Fruit fly (Drosophila melanogaster): ENCODE data around the gene ort.

The ort gene

DNA sequence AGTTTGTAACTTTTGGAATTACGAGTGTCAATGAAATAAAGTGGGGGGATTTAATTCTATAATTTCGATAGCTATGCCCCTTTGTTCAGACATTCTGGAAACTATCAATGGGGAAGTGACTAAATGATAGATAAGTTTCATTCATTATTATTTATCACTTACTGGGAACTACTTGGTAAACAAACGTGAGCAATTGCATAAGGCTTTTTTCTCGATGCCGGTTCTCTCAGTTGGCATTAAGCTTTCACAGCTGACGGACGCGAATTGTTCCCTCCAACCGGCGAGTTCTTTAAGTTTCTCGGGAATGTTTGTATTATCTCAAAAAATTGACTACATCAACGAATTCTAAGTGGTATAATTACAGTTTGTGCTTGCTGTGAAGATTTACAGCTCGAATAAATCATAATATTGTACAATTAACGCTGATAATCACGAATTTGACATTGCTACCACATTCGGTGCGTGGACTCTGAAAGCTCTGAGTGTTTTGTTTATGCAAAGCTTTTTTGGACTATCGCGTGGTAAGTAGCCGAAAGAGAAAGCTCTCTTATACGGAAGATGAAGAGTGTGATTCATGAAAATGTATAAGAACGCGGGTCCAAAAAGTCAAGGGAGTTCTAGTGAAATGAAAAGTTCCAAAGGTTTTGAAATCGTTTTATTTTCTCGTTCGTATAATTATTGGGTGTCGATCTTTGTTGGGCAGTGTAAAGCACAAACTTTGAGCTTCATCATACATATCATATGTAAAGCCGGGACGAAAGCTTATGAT, 11.9 kb downstream of the ort start, which contains the start of gene Naam (continued):
- TF ChIP-seq Med (GFP tag) = peak; percentile 98
- peak; percentile 64 for TF ChIP-seq CG6683 (GFP tag; optimal IDR thresholded peaks at IDR 0.05)
- no peak for TF ChIP-seq lov (optimal IDR thresholded peaks at IDR 0.05)
- TF ChIP-seq lov (GFP tag; IDR thresholded peaks at IDR 0.05) = peak; percentile 70; the same call in 2 of the 3 replicates
- peak; percentile 75 for TF ChIP-seq grau (tag; optimal IDR thresholded peaks at IDR 0.05)
- 0 out of 2 replicates have a peak, but pooled peaks have one; percentile 26 for TF ChIP-seq sim (GFP tag; IDR thresholded peaks at IDR 0.05)
- peak; percentile 30 for TF ChIP-seq CG10274 (GFP tag; optimal IDR thresholded peaks at IDR 0.05)
- TF ChIP-seq CG9817 (tag; optimal IDR thresholded peaks at IDR 0.05) = peak; percentile 55
- peak; percentile 81 for TF ChIP-seq stc (GFP tag; IDR thresholded peaks at IDR 0.05)
- TF ChIP-seq CG4282 (GFP tag; optimal IDR thresholded peaks at IDR 0.05) = peak; percentile 69
- TF ChIP-seq fru (optimal IDR thresholded peaks at IDR 0.05) = no peak
- TF ChIP-seq row (GFP tag; IDR thresholded peaks at IDR 0.05) = peak; percentile 80
- TF ChIP-seq CG11456 (GFP tag; IDR thresholded peaks at IDR 0.05) = peak; percentile 79
- peak; percentile 77 for TF ChIP-seq Sox102F (GFP tag; optimal IDR thresholded peaks at IDR 0.05)
- peak; percentile 71 for TF ChIP-seq sug (tag; optimal IDR thresholded peaks at IDR 0.05)
- TF ChIP-seq Hey (tag; optimal IDR thresholded peaks at IDR 0.05) = no peak
- TF ChIP-seq ap (GFP tag; IDR thresholded peaks at IDR 0.05) = peak; percentile 71
- TF ChIP-seq CG10959 (GFP tag; IDR thresholded peaks at IDR 0.05) = no peak
- TF ChIP-seq prd (optimal IDR thresholded peaks at IDR 0.05) = no peak
- peak; percentile 70 for TF ChIP-seq prd (GFP tag; IDR thresholded peaks at IDR 0.05)
- TF ChIP-seq CG1024 (GFP tag; IDR thresholded peaks at IDR 0.05) = peak; percentile 57
- peak; percentile 7 for TF ChIP-seq CG6254 (GFP tag; optimal IDR thresholded peaks at IDR 0.05)
- peak; percentile 88 for TF ChIP-seq her (GFP tag; optimal IDR thresholded peaks at IDR 0.05)
- TF ChIP-seq oc (tag; optimal IDR thresholded peaks at IDR 0.05) = peak; percentile 65
- TF ChIP-seq lbe (GFP tag; optimal IDR thresholded peaks at IDR 0.05) = peak; percentile 35
- peak; percentile 41 for TF ChIP-seq CG17802 (tag; optimal IDR thresholded peaks at IDR 0.05)
- TF ChIP-seq jigr1 (GFP tag; IDR thresholded peaks at IDR 0.05) = no peak
- peak; percentile 85 for TF ChIP-seq Xbp1 (GFP tag; optimal IDR thresholded peaks at IDR 0.05)
- peak; percentile 74 for TF ChIP-seq CG1603 (tag; optimal IDR thresholded peaks at IDR 0.05)
- TF ChIP-seq CG3847 (GFP tag; IDR thresholded peaks at IDR 0.05) = peak; percentile 67
- TF ChIP-seq CG4404 (GFP tag; IDR thresholded peaks at IDR 0.05) = no peak
- no peak for TF ChIP-seq D (optimal IDR thresholded peaks at IDR 0.05)
- TF ChIP-seq D (GFP tag; optimal IDR thresholded peaks at IDR 0.05) = no peak
- peak; percentile 53 for TF ChIP-seq fd96Cb (tag; optimal IDR thresholded peaks at IDR 0.05)
- TF ChIP-seq YL-1 (GFP tag; optimal IDR thresholded peaks at IDR 0.05) = no peak
- peak; percentile 89 for TF ChIP-seq CG13624 (GFP tag; optimal IDR thresholded peaks at IDR 0.05)
- TF ChIP-seq Dbx (GFP tag; IDR thresholded peaks at IDR 0.05) = peak; percentile 77
- TF ChIP-seq CG16863 (GFP tag; optimal IDR thresholded peaks at IDR 0.05) = peak; percentile 74
- peak; percentile 51 for TF ChIP-seq Nf-YB (GFP tag; optimal IDR thresholded peaks at IDR 0.05)
- peak; percentile 81 for TF ChIP-seq pho (GFP tag; optimal IDR thresholded peaks at IDR 0.05)
- TF ChIP-seq kni (GFP tag; optimal IDR thresholded peaks at IDR 0.05) = no peak
- TF ChIP-seq btn (GFP tag; optimal IDR thresholded peaks at IDR 0.05) = no peak
- TF ChIP-seq CG4730 (GFP tag; IDR thresholded peaks at IDR 0.05) = 0 out of 2 replicates have a peak, but pooled peaks have one; percentile 33
- no peak for TF ChIP-seq z (GFP tag; IDR thresholded peaks at IDR 0.05)
- no peak for TF ChIP-seq CG7271 (tag; optimal IDR thresholded peaks at IDR 0.05)
- peak; percentile 56 for TF ChIP-seq Aef1 (GFP tag; IDR thresholded peaks at IDR 0.05)
- no peak for TF ChIP-seq pfk (GFP tag; optimal IDR thresholded peaks at IDR 0.05)
- TF ChIP-seq Scr (GFP tag; IDR thresholded peaks at IDR 0.05; ENCODE audit: partially characterized antibody) = no peak; the same call in 1 of the 2 replicates
- peak; percentile 73 for TF ChIP-seq CG13894 (tag; optimal IDR thresholded peaks at IDR 0.05)
- TF ChIP-seq CG10565 (GFP tag; optimal IDR thresholded peaks at IDR 0.05) = no peak
- TF ChIP-seq CG7357 (GFP tag; IDR thresholded peaks at IDR 0.05) = 0 out of 3 replicates have a peak, but pooled peaks have one; percentile 41
